Worm (Caenorhabditis elegans) whole organism, L4 larva: ENCODE data around the gene T06E8.2.

Experiments
- D1046.2 ChIP-seq: fragments of 200-800 bp; sonication (Bioruptor generic); IDR thresholded peaks from 2 replicates; pipeline ENCODE4 v1.3.6; 2022; ENCODE audit warnings: missing genetic modification characterization, missing compliant biosample characterization
- F49E8.2 ChIP-seq: sonication (generic microtip); optimal IDR thresholded peaks from 2 replicates; lab custom pipeline; 2016; ENCODE audit warnings: missing compliant biosample characterization, mild to moderate bottlenecking, missing genetic modification characterization, borderline replicate concordance
- T20F7.1 ChIP-seq: fragments of 200-800 bp; sonication (Bioruptor generic); optimal IDR thresholded peaks from 2 replicates; lab custom pipeline; 2018; ENCODE audit warnings: mild to moderate bottlenecking, missing genetic modification characterization, missing compliant biosample characterization
- Y105C5A.15 ChIP-seq: fragments of 200-800 bp; sonication (Bioruptor generic); IDR thresholded peaks from 2 replicates; pipeline ENCODE4 v1.3.6; 2022; ENCODE audit warnings: missing genetic modification characterization, missing compliant biosample characterization
- ZK337.2 ChIP-seq: fragments of 200-800 bp; sonication (Bioruptor generic); IDR thresholded peaks from 2 replicates; pipeline ENCODE4 v1.3.6; 2022; ENCODE audit warnings: missing genetic modification reagents, missing genetic modification characterization, missing compliant biosample characterization
- ZK546.5 ChIP-seq, 2 experiments: sonication (generic microtip); optimal IDR thresholded peaks; 2 replicates each; lab custom pipeline; 2017; ENCODE audit warnings: missing biosample characterization in 2 of 2, missing genetic modification characterization in 2 of 2
- ama-1 ChIP-seq: fragments of 150-350 bp; optimal IDR thresholded peaks from 2 replicates; lab custom pipeline; 2014; ENCODE audit warnings: inconsistent platforms, mixed read lengths
- arid-1 ChIP-seq: fragments of 200-800 bp; sonication (Bioruptor generic); conservative IDR thresholded peaks from 2 replicates; pipeline ENCODE4 v1.3.6; 2022; ENCODE audit warnings: missing genetic modification reagents, missing genetic modification characterization, missing compliant biosample characterization
- ceh-28 ChIP-seq: fragments of 150-350 bp; optimal IDR thresholded peaks from 2 replicates; lab custom pipeline; 2014; ENCODE audit warnings: missing biosample characterization, missing genetic modification reagents, missing genetic modification characterization
- daf-12 ChIP-seq: fragments of 150-350 bp; optimal IDR thresholded peaks from 2 replicates; lab custom pipeline; 2014; ENCODE audit warnings: missing biosample characterization, missing genetic modification reagents, missing genetic modification characterization
- daf-16 ChIP-seq, 3 experiments: sonication (generic microtip); optimal IDR thresholded peaks; 2 replicates each; lab custom pipeline; 2016 to 2017; ENCODE audit warnings: missing genetic modification characterization in 3 of 3, missing genetic modification reagents in 3 of 3, mild to moderate bottlenecking in 2 of 3, missing compliant biosample characterization in 2 of 3, missing biosample characterization in 1 of 3, moderate library complexity in 1 of 3
- daf-19 ChIP-seq: fragments of 200-800 bp; sonication (Bioruptor generic); conservative IDR thresholded peaks from 2 replicates; pipeline ENCODE4 v1.3.6; 2022; ENCODE audit warnings: missing genetic modification characterization, missing compliant biosample characterization
- dmd-6 ChIP-seq: fragments of 200-800 bp; sonication (Bioruptor generic); IDR thresholded peaks from 2 replicates; pipeline ENCODE4 v1.3.6; 2022; ENCODE audit warnings: missing genetic modification reagents, missing genetic modification characterization, missing compliant biosample characterization
- duxl-1 ChIP-seq: sonication (generic microtip); optimal IDR thresholded peaks from 2 replicates; lab custom pipeline; 2016; ENCODE audit warnings: mild to moderate bottlenecking, missing genetic modification characterization, moderate library complexity, missing compliant biosample characterization; ENCODE audit not compliant: poor library complexity
- dve-1 ChIP-seq: sonication (generic microtip); optimal IDR thresholded peaks from 2 replicates; lab custom pipeline; 2017; ENCODE audit warnings: antibody characterized with exemption, mild to moderate bottlenecking, missing genetic modification characterization, missing compliant biosample characterization; ENCODE audit not compliant: insufficient read depth
- hlh-11 ChIP-seq: fragments of 200-800 bp; sonication (Bioruptor generic); optimal IDR thresholded peaks from 2 replicates; lab custom pipeline; 2018; ENCODE audit warnings: mild to moderate bottlenecking, missing genetic modification characterization, missing compliant biosample characterization
- hlh-30 ChIP-seq: sonication (generic microtip); optimal IDR thresholded peaks from 2 replicates; lab custom pipeline; 2017; ENCODE audit warnings: antibody characterized with exemption, mild to moderate bottlenecking, missing genetic modification characterization, missing compliant biosample characterization; ENCODE audit not compliant: insufficient read depth
- lim-7 ChIP-seq: fragments of 200-800 bp; sonication (Bioruptor generic); IDR thresholded peaks from 2 replicates; pipeline ENCODE4 v1.3.6; 2022; ENCODE audit warnings: missing genetic modification characterization, missing compliant biosample characterization
- lin-38 ChIP-seq: fragments of 200-800 bp; sonication (Bioruptor generic); IDR thresholded peaks from 2 replicates; pipeline ENCODE4 v1.3.6; 2022; ENCODE audit warnings: missing genetic modification reagents, missing genetic modification characterization, missing compliant biosample characterization
- lir-3 ChIP-seq: sonication (generic microtip); optimal IDR thresholded peaks from 2 replicates; lab custom pipeline; 2016; ENCODE audit warnings: mild to moderate bottlenecking, missing genetic modification characterization, missing compliant biosample characterization
- mdl-1 ChIP-seq, 2 experiments: fragments of 150-350 bp in 1 of 2; sonication (generic microtip) in 1 of 2; optimal IDR thresholded peaks; 2 replicates each; lab custom pipeline; 2014 to 2017; ENCODE audit warnings: missing biosample characterization in 2 of 2, missing genetic modification characterization in 2 of 2
- mep-1 ChIP-seq: fragments of 150-350 bp; sonication (generic microtip); optimal IDR thresholded peaks from 3 replicates; lab custom pipeline; 2014; ENCODE audit warnings: missing biosample characterization, missing genetic modification characterization
- nhr-25 ChIP-seq: sonication (generic microtip); optimal IDR thresholded peaks from 2 replicates; lab custom pipeline; 2017; ENCODE audit warnings: missing genetic modification characterization, mild to moderate bottlenecking, missing compliant biosample characterization, antibody characterized with exemption, moderate library complexity, borderline replicate concordance; ENCODE audit not compliant: insufficient read depth
- nhr-28 ChIP-seq: fragments of 150-350 bp; optimal IDR thresholded peaks from 2 replicates; lab custom pipeline; 2014; ENCODE audit warnings: missing biosample characterization, missing genetic modification characterization
- php-3 ChIP-seq: fragments of 200-800 bp; sonication (Bioruptor generic); IDR thresholded peaks from 2 replicates; pipeline ENCODE4 v1.3.6; 2022; ENCODE audit warnings: missing genetic modification reagents, missing genetic modification characterization, missing compliant biosample characterization
- pqm-1 ChIP-seq: sonication (generic microtip); optimal IDR thresholded peaks from 2 replicates; lab custom pipeline; 2017; ENCODE audit warnings: missing biosample characterization, missing genetic modification characterization
- saeg-2 ChIP-seq: fragments of 200-800 bp; sonication (Bioruptor generic); IDR thresholded peaks from 2 replicates; pipeline ENCODE4 v1.3.6; 2022; ENCODE audit warnings: missing genetic modification reagents, missing genetic modification characterization, missing compliant biosample characterization
- snpc-1.2 ChIP-seq: fragments of 200-800 bp; sonication (Bioruptor generic); IDR thresholded peaks from 2 replicates; pipeline ENCODE4 v1.3.6; 2022; ENCODE audit warnings: missing genetic modification reagents, missing genetic modification characterization, missing compliant biosample characterization
- unc-130 ChIP-seq: sonication (generic microtip); optimal IDR thresholded peaks from 2 replicates; lab custom pipeline; 2016; ENCODE audit warnings: missing genetic modification reagents, missing genetic modification characterization, missing compliant biosample characterization
- unc-62 ChIP-seq, 3 experiments: fragments of 150-350 bp in 1 of 3; sonication (generic microtip); optimal IDR thresholded peaks in 2 of 3; peaks in 1 of 3; 1 replicate in 1 of 3; 2 replicates in 2 of 3; lab custom pipeline; 2014 to 2017; ENCODE audit warnings: missing biosample characterization in 3 of 3, missing genetic modification characterization in 3 of 3, missing genetic modification reagents in 3 of 3, missing genotype in 1 of 3
- vab-7 ChIP-seq: fragments of 200-800 bp; sonication (Bioruptor generic); IDR thresholded peaks from 2 replicates; pipeline ENCODE4 v1.3.6; 2022; ENCODE audit warnings: missing genetic modification reagents, missing genetic modification characterization, missing compliant biosample characterization
- zag-1 ChIP-seq: fragments of 150-350 bp; optimal IDR thresholded peaks from 2 replicates; lab custom pipeline; 2014; ENCODE audit warnings: missing biosample characterization, missing genetic modification characterization
- zfp-3 ChIP-seq: fragments of 200-800 bp; sonication (Bioruptor generic); conservative IDR thresholded peaks from 2 replicates; pipeline ENCODE4 v1.3.6; 2022; ENCODE audit warnings: missing genetic modification reagents, missing genetic modification characterization, missing compliant biosample characterization
- zip-11 ChIP-seq: fragments of 200-800 bp; sonication (Bioruptor generic); IDR thresholded peaks from 2 replicates; pipeline ENCODE4 v1.3.6; 2022; ENCODE audit warnings: missing genetic modification characterization, missing compliant biosample characterization
- zip-2 ChIP-seq: fragments of 150-350 bp; optimal IDR thresholded peaks from 2 replicates; lab custom pipeline; 2014; ENCODE audit warnings: missing biosample characterization, missing genetic modification characterization
- ztf-11 ChIP-seq: fragments of 150-350 bp; optimal IDR thresholded peaks from 2 replicates; lab custom pipeline; 2014; ENCODE audit warnings: missing biosample characterization, missing genetic modification characterization

T06E8.2 gene

DNA sequence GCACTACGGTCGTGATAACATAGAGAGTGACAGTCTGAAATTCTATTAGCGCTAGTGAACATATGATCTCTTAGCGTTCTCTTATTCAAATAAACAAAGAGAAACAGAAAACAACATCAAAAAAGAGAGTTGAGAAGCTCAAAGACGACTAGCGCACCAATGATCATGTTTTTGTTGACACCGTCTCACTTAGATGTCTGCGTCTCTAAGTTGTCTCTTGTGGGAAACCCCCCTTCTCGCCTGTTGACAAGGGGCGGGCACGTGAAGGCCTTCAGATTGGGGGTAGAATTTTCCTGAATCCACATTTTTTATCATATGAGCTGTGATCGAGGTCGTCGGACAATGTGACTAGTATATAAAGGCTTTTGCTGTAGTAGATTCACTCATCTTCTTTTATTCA lies 16.3 kb downstream of the T06E8.2 start (continued):
- no peak for TF ChIP-seq daf-12 (tag; lab: Kevin White, UChicago)
- no peak for TF ChIP-seq ZK546.5 (tag; optimal IDR thresholded peaks at IDR 0.05; lab: Kevin White, UChicago)

DNA sequence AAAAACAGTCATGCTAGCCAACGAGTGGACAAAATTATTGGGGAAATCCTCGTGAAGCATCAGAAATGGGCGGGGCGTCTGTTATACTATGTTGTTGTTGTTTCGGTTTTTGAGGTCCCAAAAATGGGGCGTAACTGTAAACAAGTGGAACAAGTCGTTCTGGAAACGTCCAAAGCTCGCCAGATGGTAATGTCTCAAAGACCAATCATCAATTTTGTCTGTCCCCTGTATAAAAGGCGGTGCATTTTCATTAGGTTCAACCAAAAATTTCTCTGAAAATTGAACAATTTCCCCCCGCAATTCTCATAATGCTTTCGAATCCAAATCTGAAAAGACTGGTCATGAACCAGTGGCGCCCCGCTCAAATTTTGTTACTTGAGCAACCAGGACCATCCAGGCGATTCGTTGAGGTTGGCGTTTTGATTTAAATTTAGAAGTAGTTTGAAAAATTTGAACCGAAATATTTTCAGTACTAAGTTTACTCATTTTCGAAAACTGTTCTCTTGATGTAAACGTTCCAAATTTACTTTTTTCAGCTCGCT lies 17.1 kb downstream of the T06E8.2 start:
- TF ChIP-seq D1046.2 (GFP tag; lab: Robert Waterston, UW) (0 out of 2 replicates have a peak, but pooled peaks have one; percentile 25), vab-7 (GFP tag; lab: Robert Waterston, UW) (0 out of 2 replicates have a peak, but pooled peaks have one; percentile 18), duxl-1 (tag; lab: Kevin White, UChicago) (no peak), ceh-28 (tag; lab: Kevin White, UChicago) (no peak), daf-19 (0 out of 2 replicates have a peak, but pooled peaks have one; percentile 23), lin-38 (GFP tag; lab: Robert Waterston, UW) (peak; percentile 21; the same call in 1 of the 2 replicates), lim-7 (GFP tag; lab: Robert Waterston, UW) (no peak), saeg-2 (GFP tag; lab: Robert Waterston, UW) (0 out of 2 replicates have a peak, but pooled peaks have one; percentile 42)

DNA sequence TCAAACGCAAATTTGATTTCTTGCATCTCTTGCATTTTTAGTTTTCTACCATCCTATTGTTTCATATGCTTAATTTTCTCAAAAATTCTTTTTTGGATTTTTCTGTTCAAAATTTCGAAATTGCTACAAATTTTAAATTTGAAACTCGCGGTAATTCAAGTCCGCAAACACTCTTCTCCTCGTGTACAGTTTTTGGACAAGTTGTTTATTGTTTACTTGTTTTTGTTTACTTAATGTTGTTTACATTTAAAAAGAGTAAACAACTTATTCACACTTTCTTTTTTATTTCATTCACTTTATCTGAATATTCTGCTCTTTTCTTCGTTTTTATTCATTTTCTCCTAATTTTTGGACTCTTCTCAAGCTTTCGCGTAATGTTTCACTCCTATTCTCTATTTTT lies 17.9 kb downstream of the T06E8.2 start:
- peak; percentile 43 for TF ChIP-seq F49E8.2
- no peak for TF ChIP-seq lir-3 (tag; lab: Kevin White, UChicago)
- TF ChIP-seq unc-130 (GFP tag; lab: Kevin White, UChicago) = peak; percentile 98
- TF ChIP-seq unc-62 (GFP tag; optimal IDR thresholded peaks at IDR 0.05 in 1 of 2; lab: Kevin White, UChicago) = peak in 1 of 2 experiments; percentile 81
- no peak for TF ChIP-seq unc-62 (tag; optimal IDR thresholded peaks at IDR 0.05; lab: Kevin White, UChicago)
- TF ChIP-seq lin-38 (GFP tag; lab: Robert Waterston, UW) = peak; percentile 43

DNA sequence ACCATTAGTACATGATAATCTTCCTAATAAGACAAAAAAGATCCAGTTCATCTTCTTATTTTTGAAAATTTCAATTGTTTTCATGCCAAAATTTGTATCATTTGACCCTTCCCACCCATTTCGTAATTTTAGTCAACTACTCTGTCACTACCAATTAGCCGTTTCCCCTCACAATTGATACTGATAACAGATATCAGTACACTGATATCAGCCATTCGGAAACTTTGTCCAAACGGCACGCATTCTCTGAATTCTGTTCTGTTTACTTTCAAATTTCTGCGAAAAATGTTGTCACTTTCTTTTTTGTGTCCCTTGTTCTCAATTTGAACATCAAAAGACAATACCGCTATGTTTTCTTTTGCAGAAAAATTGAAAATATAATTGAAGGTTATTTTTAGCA lies 23.6 kb downstream of the T06E8.2 start:
- TF ChIP-seq mep-1 = no peak
- TF ChIP-seq mdl-1 (tag; optimal IDR thresholded peaks at IDR 0.05; lab: Kevin White, UChicago) = no peak
- TF ChIP-seq hlh-11 = peak; percentile 56
- peak; percentile 78 for TF ChIP-seq nhr-28 (tag; lab: Kevin White, UChicago)
- TF ChIP-seq zip-2 (tag; lab: Kevin White, UChicago) = no peak
- TF ChIP-seq ama-1 = no peak
- TF ChIP-seq dmd-6 (GFP tag; lab: Robert Waterston, UW) = peak; percentile 61
- peak; percentile 67 for TF ChIP-seq dve-1 (tag; lab: Kevin White, UChicago)
- no peak for TF ChIP-seq zip-11
- TF ChIP-seq unc-130 (GFP tag; lab: Kevin White, UChicago) = no peak
- no peak for TF ChIP-seq ztf-11 (tag; lab: Kevin White, UChicago)
- no peak for TF ChIP-seq snpc-1.2
- TF ChIP-seq pqm-1 = peak; percentile 61
- TF ChIP-seq T20F7.1 (GFP tag; lab: Kevin White, UChicago) = no peak
- TF ChIP-seq zfp-3 (GFP tag; lab: Robert Waterston, UW) = no peak
- TF ChIP-seq nhr-25 (tag; lab: Kevin White, UChicago) = no peak
- no peak for TF ChIP-seq ZK337.2 (GFP tag; lab: Robert Waterston, UW)
- no peak for TF ChIP-seq arid-1 (GFP tag; lab: Robert Waterston, UW)
- peak; percentile 12 for TF ChIP-seq hlh-30 (tag; lab: Kevin White, UChicago)
- no peak for TF ChIP-seq zag-1 (tag; lab: Kevin White, UChicago)
- no peak for TF ChIP-seq daf-16 (GFP tag; optimal IDR thresholded peaks at IDR 0.05; lab: Kevin White, UChicago)
- peak; percentile 82 for TF ChIP-seq daf-16 (tag; optimal IDR thresholded peaks at IDR 0.05; lab: Kevin White, UChicago)
- no peak for TF ChIP-seq Y105C5A.15 (GFP tag; lab: Robert Waterston, UW)
- no peak for TF ChIP-seq php-3 (GFP tag; lab: Robert Waterston, UW)
- peak in 1 of 2 experiments; percentile 29 for TF ChIP-seq unc-62 (GFP tag; optimal IDR thresholded peaks at IDR 0.05 in 1 of 2; lab: Kevin White, UChicago)
- no peak for TF ChIP-seq unc-62 (tag; optimal IDR thresholded peaks at IDR 0.05; lab: Kevin White, UChicago)
